Fruit fly (Drosophila melanogaster) whole organism, embryonic: Measurements from ENCODE around the gene mio.

Source experiments
- CG11695 ChIP-seq: fragments of 200-800 bp; sonication (Bioruptor generic); IDR thresholded peaks from 3 replicates; pipeline ENCODE4 v1.3.6; 2022; ENCODE audit warnings: missing biosample characterization, missing genetic modification characterization
- CG12219 ChIP-seq: fragments of 200-800 bp; sonication (Bioruptor generic); optimal IDR thresholded peaks from 3 replicates; lab custom pipeline; 2018; ENCODE audit warnings: missing biosample characterization, mild to moderate bottlenecking, missing genetic modification characterization
- CG13296 ChIP-seq: fragments of 200-800 bp; sonication (Bioruptor generic); optimal IDR thresholded peaks from 3 replicates; lab custom pipeline; 2018; ENCODE audit warnings: missing biosample characterization, mild to moderate bottlenecking, missing genetic modification characterization
- CG13775 ChIP-seq: fragments of 200-800 bp; sonication (Bioruptor generic); optimal IDR thresholded peaks from 3 replicates; lab custom pipeline; 2017; ENCODE audit warnings: missing biosample characterization, mild to moderate bottlenecking, missing genetic modification characterization
- CG1603 ChIP-seq: fragments of 200-800 bp; sonication (Bioruptor generic); optimal IDR thresholded peaks from 2 replicates; lab custom pipeline; 2019; ENCODE audit warnings: missing biosample characterization, mild to moderate bottlenecking, missing genetic modification characterization, moderate library complexity
- CG16779 ChIP-seq: fragments of 200-800 bp; sonication (Bioruptor generic); IDR thresholded peaks from 2 replicates; pipeline ENCODE4 v1.3.6; 2022; ENCODE audit warnings: missing biosample characterization, missing genetic modification characterization
- CG16863 ChIP-seq: fragments of 200-800 bp; sonication (Bioruptor generic); optimal IDR thresholded peaks from 3 replicates; lab custom pipeline; 2016; ENCODE audit warnings: missing biosample characterization, missing genetic modification characterization
- CG18262 ChIP-seq: fragments of 200-800 bp; optimal IDR thresholded peaks from 3 replicates; lab custom pipeline; 2019; ENCODE audit warnings: missing biosample characterization, mild to moderate bottlenecking, missing genetic modification characterization, moderate library complexity
- CG18599 ChIP-seq: fragments of 200-800 bp; sonication (Bioruptor generic); optimal IDR thresholded peaks from 3 replicates; lab custom pipeline; 2017; ENCODE audit warnings: missing biosample characterization, missing genetic modification characterization, mild to moderate bottlenecking, moderate library complexity, missing genetic modification reagents
- CG2678 ChIP-seq: fragments of 200-800 bp; sonication (Bioruptor generic); optimal IDR thresholded peaks from 3 replicates; lab custom pipeline; 2019; ENCODE audit warnings: missing biosample characterization, mild to moderate bottlenecking, missing genetic modification characterization, moderate library complexity
- CG31365 ChIP-seq: fragments of 200-800 bp; sonication (Bioruptor generic); optimal IDR thresholded peaks from 2 replicates; lab custom pipeline; 2018; ENCODE audit warnings: missing biosample characterization, mild to moderate bottlenecking, missing genetic modification characterization
- CG43689 ChIP-seq: fragments of 200-800 bp; sonication (Bioruptor generic); IDR thresholded peaks from 2 replicates; pipeline ENCODE4 v1.3.6; 2022; ENCODE audit warnings: missing biosample characterization, missing genetic modification characterization
- CG5180 ChIP-seq: fragments of 200-800 bp; sonication (Bioruptor generic); optimal IDR thresholded peaks from 3 replicates; lab custom pipeline; 2017; ENCODE audit warnings: missing biosample characterization, missing genetic modification characterization, mild to moderate bottlenecking, moderate library complexity, missing genetic modification reagents
- CG6765 ChIP-seq: fragments of 200-800 bp; sonication (Bioruptor generic); optimal IDR thresholded peaks from 3 replicates; lab custom pipeline; 2017; ENCODE audit warnings: missing biosample characterization, mild to moderate bottlenecking, missing genetic modification characterization
- CG7839 ChIP-seq: fragments of 200-800 bp; sonication (Bioruptor generic); optimal IDR thresholded peaks from 3 replicates; lab custom pipeline; 2018; ENCODE audit warnings: missing biosample characterization, mild to moderate bottlenecking, missing genetic modification characterization, moderate library complexity
- CG8281 ChIP-seq: fragments of 200-800 bp; sonication (Bioruptor generic); optimal IDR thresholded peaks from 2 replicates; lab custom pipeline; 2018; ENCODE audit warnings: missing biosample characterization, mild to moderate bottlenecking, missing genetic modification characterization, moderate library complexity
- CG9215 ChIP-seq: fragments of 200-800 bp; sonication (Bioruptor generic); IDR thresholded peaks from 2 replicates; pipeline ENCODE4 v1.3.6; 2022; ENCODE audit warnings: missing biosample characterization, missing genetic modification characterization
- CG9727 ChIP-seq: fragments of 200-800 bp; sonication (Bioruptor generic); optimal IDR thresholded peaks from 3 replicates; lab custom pipeline; 2017; ENCODE audit warnings: missing biosample characterization, mild to moderate bottlenecking, missing genetic modification characterization
- Dip2 ChIP-seq: fragments of 200-800 bp; sonication (Bioruptor generic); IDR thresholded peaks from 2 replicates; pipeline ENCODE4 v1.3.6; 2022; ENCODE audit warnings: missing biosample characterization, missing genetic modification characterization
- Drgx ChIP-seq: fragments of 200-800 bp; sonication (Bioruptor generic); IDR thresholded peaks from 2 replicates; pipeline ENCODE4 v1.3.6; 2022; ENCODE audit warnings: missing biosample characterization, missing genetic modification characterization
- Fer3 ChIP-seq: fragments of 200-800 bp; sonication (Bioruptor generic); optimal IDR thresholded peaks from 2 replicates; lab custom pipeline; 2018; ENCODE audit warnings: missing biosample characterization, mild to moderate bottlenecking, missing genetic modification characterization, moderate library complexity
- HmgD ChIP-seq: fragments of 200-800 bp; sonication (Bioruptor generic); optimal IDR thresholded peaks from 3 replicates; lab custom pipeline; 2016; ENCODE audit warnings: missing biosample characterization, missing genetic modification characterization
- Hr51 ChIP-seq, 2 experiments: fragments of 200-800 bp; sonication (Bioruptor generic); optimal IDR thresholded peaks; 2 replicates in 1 of 2; 3 replicates in 1 of 2; lab custom pipeline; 2016 to 2018; ENCODE audit warnings: missing biosample characterization in 2 of 2, missing genetic modification characterization in 2 of 2, mild to moderate bottlenecking in 1 of 2, moderate library complexity in 1 of 2
- Optix ChIP-seq: fragments of 200-800 bp; sonication (Bioruptor generic); IDR thresholded peaks from 3 replicates; pipeline ENCODE4 v1.3.6; 2022; ENCODE audit warnings: missing biosample characterization, missing genetic modification characterization
- Six4 ChIP-seq: fragments of 200-800 bp; sonication (Bioruptor generic); optimal IDR thresholded peaks from 2 replicates; lab custom pipeline; 2016; ENCODE audit warnings: missing biosample characterization, missing genetic modification characterization
- Ssrp ChIP-seq: fragments of 200-800 bp; sonication (Bioruptor generic); optimal IDR thresholded peaks from 2 replicates; lab custom pipeline; 2018; ENCODE audit warnings: missing biosample characterization, mild to moderate bottlenecking, missing genetic modification characterization, moderate library complexity
- Stat92E ChIP-seq, 3 experiments: fragments of >200 bp in 2 of 3; fragments of 200-800 bp in 1 of 3; sonication (Bioruptor generic) in 1 of 3; optimal IDR thresholded peaks; 2 replicates each; lab custom pipeline; 2017 to 2019; ENCODE audit warnings: missing biosample characterization in 3 of 3, missing genetic modification characterization in 3 of 3, mild to moderate bottlenecking in 1 of 3, moderate library complexity in 1 of 3
- amos ChIP-seq: fragments of 200-800 bp; sonication (Bioruptor generic); IDR thresholded peaks from 2 replicates; pipeline ENCODE4 v1.3.6; 2022; ENCODE audit warnings: missing biosample characterization, missing genetic modification characterization; ENCODE audit not compliant: partially characterized antibody
- bsh ChIP-seq, 2 experiments: fragments of 200-800 bp; sonication (Bioruptor generic); optimal IDR thresholded peaks; 2 replicates each; lab custom pipeline; 2017 to 2018; ENCODE audit warnings: mild to moderate bottlenecking in 2 of 2, missing biosample characterization in 2 of 2, missing genetic modification characterization in 2 of 2, moderate library complexity in 1 of 2
- da ChIP-seq: fragments of 200-800 bp; sonication (Bioruptor generic); optimal IDR thresholded peaks from 2 replicates; lab custom pipeline; 2016; ENCODE audit warnings: missing biosample characterization, missing genetic modification characterization
- dan ChIP-seq: fragments of 200-800 bp; sonication (Bioruptor generic); IDR thresholded peaks from 2 replicates; pipeline ENCODE4 v1.3.6; 2022; ENCODE audit warnings: missing biosample characterization, missing genetic modification characterization
- dpn ChIP-seq, 2 experiments: fragments of 200-800 bp; sonication (Bioruptor generic); optimal IDR thresholded peaks; 3 replicates each; lab custom pipeline; 2016; ENCODE audit warnings: missing biosample characterization in 2 of 2, missing genetic modification characterization in 2 of 2
- eyg ChIP-seq: fragments of 200-800 bp; sonication (Bioruptor generic); optimal IDR thresholded peaks from 3 replicates; lab custom pipeline; 2016; ENCODE audit warnings: missing biosample characterization, missing genetic modification characterization
- fu2 ChIP-seq: fragments of 200-800 bp; sonication (Bioruptor generic); optimal IDR thresholded peaks from 2 replicates; lab custom pipeline; 2016; ENCODE audit warnings: missing biosample characterization, missing genetic modification characterization
- gem ChIP-seq: fragments of 200-800 bp; sonication (Bioruptor generic); optimal IDR thresholded peaks from 2 replicates; lab custom pipeline; 2019; ENCODE audit warnings: missing biosample characterization, mild to moderate bottlenecking, missing genetic modification characterization, moderate library complexity
- gfzf ChIP-seq: fragments of 200-800 bp; sonication (Bioruptor generic); optimal IDR thresholded peaks from 2 replicates; lab custom pipeline; 2016; ENCODE audit warnings: missing biosample characterization, mild to moderate bottlenecking, missing genetic modification characterization, moderate library complexity
- gt ChIP-seq: fragments of 200-800 bp; sonication (Bioruptor generic); IDR thresholded peaks from 2 replicates; pipeline ENCODE4 v1.3.6; 2022; ENCODE audit warnings: missing biosample characterization, missing genetic modification characterization
- hbn ChIP-seq: fragments of 200-800 bp; sonication (Bioruptor generic); IDR thresholded peaks from 2 replicates; pipeline ENCODE4 v1.3.6; 2022; ENCODE audit warnings: missing biosample characterization, missing genetic modification characterization; ENCODE audit not compliant: partially characterized antibody
- ken ChIP-seq: fragments of 200-800 bp; sonication (Bioruptor generic); IDR thresholded peaks from 3 replicates; pipeline ENCODE4 v1.3.6; 2022; ENCODE audit warnings: missing biosample characterization, missing genetic modification characterization
- luna ChIP-seq: fragments of 200-800 bp; sonication (Bioruptor generic); optimal IDR thresholded peaks from 2 replicates; lab custom pipeline; 2016; ENCODE audit warnings: missing biosample characterization, missing genetic modification characterization
- odd ChIP-seq: fragments of 200-800 bp; sonication (Bioruptor generic); optimal IDR thresholded peaks from 2 replicates; lab custom pipeline; 2017; ENCODE audit warnings: missing biosample characterization, mild to moderate bottlenecking, missing genetic modification characterization
- org-1 ChIP-seq: fragments of 200-800 bp; sonication (Bioruptor generic); optimal IDR thresholded peaks from 2 replicates; lab custom pipeline; 2017; ENCODE audit warnings: missing biosample characterization, missing genetic modification characterization
- pita ChIP-seq: fragments of 200-800 bp; sonication (Bioruptor generic); optimal IDR thresholded peaks from 2 replicates; lab custom pipeline; 2017; ENCODE audit warnings: missing biosample characterization, mild to moderate bottlenecking, missing genetic modification characterization
- ranshi ChIP-seq: fragments of 200-800 bp; sonication (Bioruptor generic); IDR thresholded peaks from 2 replicates; pipeline ENCODE4 v1.3.6; 2022; ENCODE audit warnings: missing biosample characterization, missing genetic modification characterization
- sug ChIP-seq: fragments of 200-800 bp; optimal IDR thresholded peaks from 2 replicates; lab custom pipeline; 2019; ENCODE audit warnings: missing biosample characterization, mild to moderate bottlenecking, missing genetic modification characterization, moderate library complexity
- tap ChIP-seq: fragments of 200-800 bp; optimal IDR thresholded peaks from 3 replicates; lab custom pipeline; 2019; ENCODE audit warnings: missing biosample characterization, mild to moderate bottlenecking, missing genetic modification characterization, moderate library complexity
- zen ChIP-seq: fragments of 200-800 bp; sonication (Bioruptor generic); optimal IDR thresholded peaks from 3 replicates; lab custom pipeline; 2018; ENCODE audit warnings: missing biosample characterization, mild to moderate bottlenecking, missing genetic modification characterization, moderate library complexity
- zen2 ChIP-seq: fragments of 200-800 bp; sonication (Bioruptor generic); IDR thresholded peaks from 3 replicates; pipeline ENCODE4 v1.3.6; 2022; ENCODE audit warnings: missing biosample characterization, missing genetic modification characterization; ENCODE audit not compliant: partially characterized antibody
- zfh2 ChIP-seq: fragments of 200-800 bp; sonication (Bioruptor generic); optimal IDR thresholded peaks from 2 replicates; lab custom pipeline; 2016; ENCODE audit warnings: missing biosample characterization, missing genetic modification characterization

mio gene

dm6 chr2L:2180120-2180539, 37.0 kb upstream of the mio start (continued):
- TF ChIP-seq CG31365 (tag; lab: Kevin White, UChicago) (peak; percentile 63), CG11695 (GFP tag; lab: Robert Waterston, UW) (peak; percentile 89), CG13775 (GFP tag; lab: Kevin White, UChicago) (peak; percentile 77), bsh (GFP tag; optimal IDR thresholded peaks at IDR 0.05; lab: Kevin White, UChicago) (peak; percentile 45 to 96), fu2 (GFP tag; lab: Kevin White, UChicago) (no peak), Six4 (GFP tag; lab: Kevin White, UChicago) (peak; percentile 92), odd (GFP tag; lab: Kevin White, UChicago) (peak; percentile 77), Ssrp (peak; percentile 93), CG18262 (tag; lab: Kevin White, UChicago) (peak; percentile 93), Optix (GFP tag; lab: Robert Waterston, UW) (peak; percentile 56; the same call in 2 of the 3 replicates), luna (GFP tag; lab: Kevin White, UChicago) (no peak), tap (peak; percentile 95), CG9727 (GFP tag; lab: Kevin White, UChicago) (peak; percentile 89), org-1 (peak; percentile 76), gt (GFP tag; lab: Robert Waterston, UW) (peak; percentile 67), CG5180 (GFP tag; lab: Kevin White, UChicago) (peak; percentile 78), hbn (GFP tag; lab: Robert Waterston, UW) (no peak), CG7839 (tag; lab: Kevin White, UChicago) (peak; percentile 93), amos (no peak), CG1603 (tag; lab: Kevin White, UChicago) (peak; percentile 91), sug (tag; lab: Kevin White, UChicago) (peak; percentile 3), Stat92E (GFP tag; optimal IDR thresholded peaks at IDR 0.05; lab: Kevin White, UChicago) (peak in 1 of 3 experiments; percentile 87), HmgD (GFP tag; lab: Kevin White, UChicago) (no peak), Drgx (GFP tag; lab: Robert Waterston, UW) (peak; percentile 86), Hr51 (GFP tag; optimal IDR thresholded peaks at IDR 0.05; lab: Kevin White, UChicago) (peak; percentile 64 to 94), CG2678 (tag; lab: Kevin White, UChicago) (peak; percentile 93), ranshi (GFP tag; lab: Robert Waterston, UW) (peak; percentile 91), zfh2 (peak; percentile 9), CG9215 (GFP tag; lab: Robert Waterston, UW) (peak; percentile 66), Dip2 (GFP tag; lab: Robert Waterston, UW) (0 out of 2 replicates have a peak, but pooled peaks have one; percentile 19), CG18599 (peak; percentile 89), CG6765 (peak; percentile 76), CG43689 (GFP tag; lab: Robert Waterston, UW) (peak; percentile 57; the same call in 1 of the 2 replicates), eyg (peak; percentile 67), CG12219 (GFP tag; lab: Kevin White, UChicago) (peak; percentile 89), gfzf (GFP tag; lab: Kevin White, UChicago) (no peak), ken (GFP tag; lab: Robert Waterston, UW) (peak; percentile 91), pita (no peak), Fer3 (tag; lab: Kevin White, UChicago) (peak; percentile 88), da (GFP tag; lab: Kevin White, UChicago) (peak; percentile 51), CG8281 (peak; percentile 72), dan (GFP tag; lab: Robert Waterston, UW) (peak; percentile 56; the same call in 1 of the 2 replicates), gem (tag; lab: Kevin White, UChicago) (peak; percentile 96), zen (tag; lab: Kevin White, UChicago) (peak; percentile 93), CG13296 (GFP tag; lab: Kevin White, UChicago) (peak; percentile 72), CG16779 (GFP tag; lab: Robert Waterston, UW) (peak; percentile 73; the same call in 1 of the 2 replicates), zen2 (GFP tag; lab: Robert Waterston, UW) (no peak), CG16863 (GFP tag; lab: Kevin White, UChicago) (peak; percentile 76), dpn (GFP tag; optimal IDR thresholded peaks at IDR 0.05; lab: Kevin White, UChicago) (peak; percentile 66 to 80)
